Fruit fly (Drosophila melanogaster): ENCODE measurements around the gene Saysd1.

Gene Saysd1

dm6 chr3R:25199321-25199868 lies 15.6 kb downstream of the Saysd1 start, which contains the start of gene CG13654 (continued):
- TF ChIP-seq chm (GFP tag; IDR thresholded peaks at IDR 0.05): no peak
- no peak for TF ChIP-seq CG10565 (GFP tag; optimal IDR thresholded peaks at IDR 0.05)
- TF ChIP-seq ham (GFP tag; IDR thresholded peaks at IDR 0.05): no peak
- no peak for TF ChIP-seq CG7963 (GFP tag; IDR thresholded peaks at IDR 0.05; ENCODE audit: partially characterized antibody)
- no peak for TF ChIP-seq CG17186 (GFP tag; optimal IDR thresholded peaks at IDR 0.05)
- TF ChIP-seq ewg (GFP tag; optimal IDR thresholded peaks at IDR 0.05): peak; percentile 78
- TF ChIP-seq CG2120 (GFP tag; optimal IDR thresholded peaks at IDR 0.05): no peak
- no peak for TF ChIP-seq org-1 (GFP tag; optimal IDR thresholded peaks at IDR 0.05)
- no peak for TF ChIP-seq CG1603 (tag; optimal IDR thresholded peaks at IDR 0.05)
- TF ChIP-seq Abd-B (GFP tag; optimal IDR thresholded peaks at IDR 0.05): no peak
- TF ChIP-seq CG16779 (GFP tag; IDR thresholded peaks at IDR 0.05): 0 out of 2 replicates have a peak, but pooled peaks have one; percentile 44
- no peak for TF ChIP-seq jumu (GFP tag; optimal IDR thresholded peaks at IDR 0.05)
- TF ChIP-seq gfzf (GFP tag; optimal IDR thresholded peaks at IDR 0.05): no peak
- no peak for TF ChIP-seq wor (GFP tag; IDR thresholded peaks at IDR 0.05)
- TF ChIP-seq Optix (GFP tag; IDR thresholded peaks at IDR 0.05): no peak
- TF ChIP-seq PHDP (tag; optimal IDR thresholded peaks at IDR 0.05): no peak
- TF ChIP-seq Doc2 (GFP tag; IDR thresholded peaks at IDR 0.05): no peak
- TF ChIP-seq gsb-n (tag; optimal IDR thresholded peaks at IDR 0.05): no peak
- TF ChIP-seq zen (tag; optimal IDR thresholded peaks at IDR 0.05): peak; percentile 41
- no peak for TF ChIP-seq yki (optimal IDR thresholded peaks at IDR 0.05)
- TF ChIP-seq lola (GFP tag; optimal IDR thresholded peaks at IDR 0.05): no peak
- no peak for TF ChIP-seq z (GFP tag; IDR thresholded peaks at IDR 0.05)
- TF ChIP-seq abd-A (tag; optimal IDR thresholded peaks at IDR 0.05): peak; percentile 16
- no peak for TF ChIP-seq repo (GFP tag; optimal IDR thresholded peaks at IDR 0.05)
- TF ChIP-seq dan (GFP tag; IDR thresholded peaks at IDR 0.05): 0 out of 2 replicates have a peak, but pooled peaks have one; percentile 11
- TF ChIP-seq CG13894 (tag; optimal IDR thresholded peaks at IDR 0.05): peak; percentile 91
- TF ChIP-seq ci (GFP tag; IDR thresholded peaks at IDR 0.05): no peak
- TF ChIP-seq bsh (GFP tag; optimal IDR thresholded peaks at IDR 0.05): no peak
- TF ChIP-seq CG4707 (GFP tag; optimal IDR thresholded peaks at IDR 0.05): no peak
- TF ChIP-seq p53 (GFP tag; optimal IDR thresholded peaks at IDR 0.05): no peak
- peak; percentile 86 for TF ChIP-seq scrt (GFP tag; optimal IDR thresholded peaks at IDR 0.05)
- TF ChIP-seq amos (GFP tag; IDR thresholded peaks at IDR 0.05; ENCODE audit: partially characterized antibody): 0 out of 2 replicates have a peak, but pooled peaks have one; percentile 4

dm6 chr3R:25194723-25195577 lies 20.0 kb downstream of the Saysd1 start, which contains the start of gene CG13653:
TSS of gene CG13653 (plus strand) at chr3R:25195527.
- TF ChIP-seq CG1603 (tag; optimal IDR thresholded peaks at IDR 0.05): no peak
- TF ChIP-seq Fer3 (tag; optimal IDR thresholded peaks at IDR 0.05): no peak
- no peak for TF ChIP-seq CG4820 (GFP tag; optimal IDR thresholded peaks at IDR 0.05)
- TF ChIP-seq CG8281 (tag; optimal IDR thresholded peaks at IDR 0.05): no peak
- no peak for TF ChIP-seq nom (GFP tag; optimal IDR thresholded peaks at IDR 0.05)
- TF ChIP-seq Ets97D (GFP tag; optimal IDR thresholded peaks at IDR 0.05): no peak
- TF ChIP-seq cwo (GFP tag; optimal IDR thresholded peaks at IDR 0.05): no peak
- 0 out of 2 replicates have a peak, but pooled peaks have one; percentile 9 for TF ChIP-seq dan (GFP tag; IDR thresholded peaks at IDR 0.05)
- no peak for TF ChIP-seq CG13775 (GFP tag; optimal IDR thresholded peaks at IDR 0.05)
- no peak for TF ChIP-seq CG7987 (GFP tag; optimal IDR thresholded peaks at IDR 0.05)
- no peak for TF ChIP-seq ems (GFP tag; optimal IDR thresholded peaks at IDR 0.05)
- TF ChIP-seq bcd (GFP tag; optimal IDR thresholded peaks at IDR 0.05): no peak
- no peak for TF ChIP-seq gt (GFP tag; IDR thresholded peaks at IDR 0.05)
- TF ChIP-seq ewg (GFP tag; optimal IDR thresholded peaks at IDR 0.05): no peak
- no peak for TF ChIP-seq Hmr (GFP tag; optimal IDR thresholded peaks at IDR 0.05)
- no peak for TF ChIP-seq CG4730 (GFP tag; IDR thresholded peaks at IDR 0.05)
- no peak for TF ChIP-seq CG7357 (GFP tag; IDR thresholded peaks at IDR 0.05)
- no peak for TF ChIP-seq Mad (GFP tag; optimal IDR thresholded peaks at IDR 0.05)
- no peak for TF ChIP-seq CG1792 (GFP tag; optimal IDR thresholded peaks at IDR 0.05)
- no peak for TF ChIP-seq pzg (GFP tag; optimal IDR thresholded peaks at IDR 0.05)

All from whole organism, embryonic.